In the genomic region with DNA sequence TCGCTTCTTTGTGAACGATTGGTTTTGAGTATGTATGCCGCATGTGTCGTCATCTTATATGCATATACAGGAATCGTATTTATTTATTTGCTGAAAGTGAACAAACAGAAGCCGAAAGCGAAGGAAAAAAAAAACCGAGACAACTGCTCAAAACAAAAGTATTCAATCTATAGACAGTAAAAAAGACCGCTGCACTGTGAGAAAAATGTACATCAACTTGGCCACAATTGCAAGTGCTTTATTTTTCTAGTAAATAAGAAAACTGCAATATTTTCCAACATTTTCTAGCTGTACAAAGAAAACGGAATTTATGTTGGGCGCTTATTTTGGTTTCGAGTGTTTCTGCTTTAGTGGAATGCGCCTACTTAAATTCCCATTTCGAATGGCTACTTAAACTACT, we compare ENCODE assay signal across 1 fruit fly cellular context.
TF ChIP-seq lines count a peak whose summit lies in the region.

No protein-coding gene starts in this region.

TF ChIP-seq in whole organism, embryonic, 481 proteins besides CTCF, POLR2A, EP300 and RAD21 (continued from another document):
- no peak for TF ChIP-seq CG32767 (GFP tag; IDR thresholded peaks at IDR 0.05; lab: Robert Waterston, UW)
- TF ChIP-seq CG7963 (GFP tag; IDR thresholded peaks at IDR 0.05; lab: Robert Waterston, UW; ENCODE audit: partially characterized antibody): no peak
- no peak for TF ChIP-seq tio (GFP tag; optimal IDR thresholded peaks at IDR 0.05; lab: Kevin White, UChicago)
- no peak for TF ChIP-seq CG43689 (GFP tag; IDR thresholded peaks at IDR 0.05; lab: Robert Waterston, UW)
- TF ChIP-seq CG15514 (GFP tag; optimal IDR thresholded peaks at IDR 0.05; lab: Kevin White, UChicago): no peak
- no peak for TF ChIP-seq btn (GFP tag; optimal IDR thresholded peaks at IDR 0.05; lab: Kevin White, UChicago)
- TF ChIP-seq trh (GFP tag; optimal IDR thresholded peaks at IDR 0.05; lab: Kevin White, UChicago): no peak
- TF ChIP-seq hb (GFP tag; IDR thresholded peaks at IDR 0.05; lab: Robert Waterston, UW; ENCODE audit: partially characterized antibody): no peak
- TF ChIP-seq CG4820 (GFP tag; optimal IDR thresholded peaks at IDR 0.05; lab: Kevin White, UChicago): no peak
- TF ChIP-seq Mes4 (GFP tag; optimal IDR thresholded peaks at IDR 0.05; lab: Kevin White, UChicago): no peak
- no peak for TF ChIP-seq Taf1 (GFP tag; IDR thresholded peaks at IDR 0.05; lab: Robert Waterston, UW)
- TF ChIP-seq Med (GFP tag; lab: Kevin White, UChicago): no peak
- no peak for TF ChIP-seq p53 (GFP tag; optimal IDR thresholded peaks at IDR 0.05; lab: Kevin White, UChicago)
- no peak for TF ChIP-seq Dfd (GFP tag; optimal IDR thresholded peaks at IDR 0.05; lab: Kevin White, UChicago)
- TF ChIP-seq CG11093 (GFP tag; IDR thresholded peaks at IDR 0.05; lab: Robert Waterston, UW): no peak
- TF ChIP-seq exex (tag; optimal IDR thresholded peaks at IDR 0.05; lab: Kevin White, UChicago): no peak
- no peak for TF ChIP-seq CG7987 (GFP tag; optimal IDR thresholded peaks at IDR 0.05; lab: Kevin White, UChicago)
- no peak for TF ChIP-seq CG18599 (GFP tag; optimal IDR thresholded peaks at IDR 0.05; lab: Kevin White, UChicago)
- TF ChIP-seq pnt (GFP tag; optimal IDR thresholded peaks at IDR 0.05; lab: Kevin White, UChicago): peak; percentile 5
- TF ChIP-seq Chrac-16 (GFP tag; optimal IDR thresholded peaks at IDR 0.05; lab: Kevin White, UChicago): no peak
- TF ChIP-seq CG8765 (GFP tag; IDR thresholded peaks at IDR 0.05; lab: Robert Waterston, UW): no peak
- TF ChIP-seq ssp (GFP tag; IDR thresholded peaks at IDR 0.05; lab: Robert Waterston, UW): no peak
- TF ChIP-seq GATAe (GFP tag; conservative IDR thresholded peaks at IDR 0.05; lab: Robert Waterston, UW): no peak
- TF ChIP-seq Hsf (GFP tag; optimal IDR thresholded peaks at IDR 0.05; lab: Kevin White, UChicago): no peak
- no peak for TF ChIP-seq inv (GFP tag; IDR thresholded peaks at IDR 0.05; lab: Robert Waterston, UW; ENCODE audit: partially characterized antibody)
- no peak for TF ChIP-seq bowl (GFP tag; IDR thresholded peaks at IDR 0.05; lab: Robert Waterston, UW)
- no peak for TF ChIP-seq CG13775 (GFP tag; optimal IDR thresholded peaks at IDR 0.05; lab: Kevin White, UChicago)
- TF ChIP-seq gfzf (GFP tag; optimal IDR thresholded peaks at IDR 0.05; lab: Kevin White, UChicago): no peak
- TF ChIP-seq CG31224 (GFP tag; IDR thresholded peaks at IDR 0.05; lab: Robert Waterston, UW): no peak
- TF ChIP-seq tgo (GFP tag; IDR thresholded peaks at IDR 0.05; lab: Robert Waterston, UW): 0 out of 3 replicates have a peak, but pooled peaks have one; percentile 15
- no peak for TF ChIP-seq grau (tag; optimal IDR thresholded peaks at IDR 0.05; lab: Kevin White, UChicago)
- no peak for TF ChIP-seq nom (GFP tag; optimal IDR thresholded peaks at IDR 0.05; lab: Kevin White, UChicago)
- 0 out of 2 replicates have a peak, but pooled peaks have one; percentile 7 for TF ChIP-seq stc (GFP tag; IDR thresholded peaks at IDR 0.05; lab: Robert Waterston, UW)
- TF ChIP-seq CG7786 (GFP tag; optimal IDR thresholded peaks at IDR 0.05; lab: Kevin White, UChicago): no peak
- peak; percentile 14 for TF ChIP-seq CG10979 (tag; optimal IDR thresholded peaks at IDR 0.05; lab: Kevin White, UChicago)
- no peak for TF ChIP-seq CG4730 (GFP tag; IDR thresholded peaks at IDR 0.05; lab: Robert Waterston, UW)
- peak; percentile 1 for TF ChIP-seq CG9727 (GFP tag; optimal IDR thresholded peaks at IDR 0.05; lab: Kevin White, UChicago)
- peak; percentile 42 for TF ChIP-seq sd (tag; optimal IDR thresholded peaks at IDR 0.05; lab: Kevin White, UChicago)
- peak; percentile 39 for TF ChIP-seq Oli (tag; optimal IDR thresholded peaks at IDR 0.05; lab: Kevin White, UChicago)
- no peak for TF ChIP-seq ac (GFP tag; optimal IDR thresholded peaks at IDR 0.05; lab: Kevin White, UChicago)
- no peak for TF ChIP-seq CG10209 (GFP tag; optimal IDR thresholded peaks at IDR 0.05; lab: Kevin White, UChicago)
- no peak for TF ChIP-seq BEAF-32 (GFP tag; optimal IDR thresholded peaks at IDR 0.05; lab: Kevin White, UChicago)
- no peak for TF ChIP-seq CG10462 (GFP tag; optimal IDR thresholded peaks at IDR 0.05; lab: Kevin White, UChicago)
- no peak for TF ChIP-seq Bdp1 (GFP tag; optimal IDR thresholded peaks at IDR 0.05; lab: Kevin White, UChicago)
- TF ChIP-seq NfI (GFP tag; optimal IDR thresholded peaks at IDR 0.05; lab: Kevin White, UChicago): no peak
- TF ChIP-seq Abd-B (GFP tag; optimal IDR thresholded peaks at IDR 0.05; lab: Kevin White, UChicago): no peak
- no peak for TF ChIP-seq CG31365 (tag; optimal IDR thresholded peaks at IDR 0.05; lab: Kevin White, UChicago)
- TF ChIP-seq CG15269 (tag; optimal IDR thresholded peaks at IDR 0.05; lab: Kevin White, UChicago): peak; percentile 24
- TF ChIP-seq CG6683 (GFP tag; optimal IDR thresholded peaks at IDR 0.05; lab: Kevin White, UChicago): no peak
- TF ChIP-seq cwo (GFP tag; optimal IDR thresholded peaks at IDR 0.05; lab: Kevin White, UChicago): no peak
- TF ChIP-seq caup (GFP tag; optimal IDR thresholded peaks at IDR 0.05; lab: Kevin White, UChicago; ENCODE audit: severe bottlenecking): no peak
- TF ChIP-seq Bgb (GFP tag; IDR thresholded peaks at IDR 0.05; lab: Robert Waterston, UW; ENCODE audit: partially characterized antibody): no peak
- TF ChIP-seq Stat92E (GFP tag; optimal IDR thresholded peaks at IDR 0.05; lab: Kevin White, UChicago): no peak
- no peak for TF ChIP-seq NFAT (GFP tag; IDR thresholded peaks at IDR 0.05; lab: Robert Waterston, UW)
- no peak for TF ChIP-seq CG2129 (GFP tag; IDR thresholded peaks at IDR 0.05; lab: Robert Waterston, UW; ENCODE audit: partially characterized antibody)
- TF ChIP-seq CG6813 (GFP tag; optimal IDR thresholded peaks at IDR 0.05; lab: Kevin White, UChicago): no peak
- TF ChIP-seq fd64A (GFP tag; optimal IDR thresholded peaks at IDR 0.05; lab: Kevin White, UChicago): no peak
- no peak for TF ChIP-seq croc (GFP tag; conservative IDR thresholded peaks at IDR 0.05; lab: Robert Waterston, UW)
- TF ChIP-seq cato (GFP tag; optimal IDR thresholded peaks at IDR 0.05; lab: Kevin White, UChicago; ENCODE audit: borderline replicate concordance): no peak
- TF ChIP-seq Hey (tag; optimal IDR thresholded peaks at IDR 0.05; lab: Kevin White, UChicago): no peak
- TF ChIP-seq Aef1 (GFP tag; IDR thresholded peaks at IDR 0.05; lab: Robert Waterston, UW): no peak
- TF ChIP-seq NC2α (GFP tag; optimal IDR thresholded peaks at IDR 0.05; lab: Kevin White, UChicago): no peak
- no peak for TF ChIP-seq sr (GFP tag; IDR thresholded peaks at IDR 0.05; lab: Robert Waterston, UW)
- TF ChIP-seq CG1603 (tag; optimal IDR thresholded peaks at IDR 0.05; lab: Kevin White, UChicago): no peak
- TF ChIP-seq Ravus (GFP tag; IDR thresholded peaks at IDR 0.05; lab: Robert Waterston, UW): no peak
- no peak for TF ChIP-seq fru (optimal IDR thresholded peaks at IDR 0.05; lab: Kevin White, UChicago)
- TF ChIP-seq dimm (GFP tag; IDR thresholded peaks at IDR 0.05; lab: Robert Waterston, UW): no peak
- TF ChIP-seq CG3995 (GFP tag; optimal IDR thresholded peaks at IDR 0.05; lab: Kevin White, UChicago): no peak
- TF ChIP-seq esg (GFP tag; conservative IDR thresholded peaks at IDR 0.05; lab: Robert Waterston, UW): no peak
- TF ChIP-seq Hr3 (GFP tag; optimal IDR thresholded peaks at IDR 0.05; lab: Kevin White, UChicago): no peak
- no peak for TF ChIP-seq CG12155 (GFP tag; optimal IDR thresholded peaks at IDR 0.05; lab: Kevin White, UChicago)
- TF ChIP-seq Six4 (GFP tag; optimal IDR thresholded peaks at IDR 0.05; lab: Kevin White, UChicago): no peak
- no peak for TF ChIP-seq vvl (GFP tag; IDR thresholded peaks at IDR 0.05; lab: Robert Waterston, UW)
- peak; percentile 46 for TF ChIP-seq gem (tag; optimal IDR thresholded peaks at IDR 0.05; lab: Kevin White, UChicago)
- no peak for TF ChIP-seq Optix (GFP tag; IDR thresholded peaks at IDR 0.05; lab: Robert Waterston, UW)
- no peak for TF ChIP-seq mam (GFP tag; optimal IDR thresholded peaks at IDR 0.05; lab: Kevin White, UChicago)
- no peak for TF ChIP-seq lab (GFP tag; optimal IDR thresholded peaks at IDR 0.05; lab: Kevin White, UChicago)
- TF ChIP-seq Gug (GFP tag; IDR thresholded peaks at IDR 0.05; lab: Robert Waterston, UW): no peak
- no peak for TF ChIP-seq tx (GFP tag; optimal IDR thresholded peaks at IDR 0.05; lab: Kevin White, UChicago)
- TF ChIP-seq ase (GFP tag; IDR thresholded peaks at IDR 0.05; lab: Robert Waterston, UW): peak; percentile 28; the same call in 1 of the 3 replicates
- TF ChIP-seq chif (GFP tag; optimal IDR thresholded peaks at IDR 0.05; lab: Kevin White, UChicago): peak in 1 of 2 experiments; percentile 34
- TF ChIP-seq CG10267 (tag; optimal IDR thresholded peaks at IDR 0.05; lab: Kevin White, UChicago): no peak
- TF ChIP-seq pb (GFP tag; optimal IDR thresholded peaks at IDR 0.05; lab: Kevin White, UChicago): no peak
- TF ChIP-seq CG14860 (GFP tag; IDR thresholded peaks at IDR 0.05; lab: Robert Waterston, UW; ENCODE audit: partially characterized antibody): no peak
- no peak for TF ChIP-seq crp (GFP tag; optimal IDR thresholded peaks at IDR 0.05; lab: Kevin White, UChicago)
- no peak for TF ChIP-seq sens-2 (GFP tag; IDR thresholded peaks at IDR 0.05; lab: Robert Waterston, UW)
- no peak for TF ChIP-seq odd (GFP tag; optimal IDR thresholded peaks at IDR 0.05; lab: Kevin White, UChicago)
- no peak for TF ChIP-seq CG5180 (GFP tag; optimal IDR thresholded peaks at IDR 0.05; lab: Kevin White, UChicago)
- TF ChIP-seq CG9876 (GFP tag; optimal IDR thresholded peaks at IDR 0.05; lab: Kevin White, UChicago): no peak
- TF ChIP-seq her (GFP tag; optimal IDR thresholded peaks at IDR 0.05; lab: Kevin White, UChicago): no peak
- no peak for TF ChIP-seq danr (GFP tag; IDR thresholded peaks at IDR 0.05; lab: Robert Waterston, UW)
- no peak for TF ChIP-seq Eip74EF (GFP tag; optimal IDR thresholded peaks at IDR 0.05; lab: Kevin White, UChicago)
- no peak for TF ChIP-seq chn (GFP tag; optimal IDR thresholded peaks at IDR 0.05; lab: Kevin White, UChicago)
- TF ChIP-seq Dip3 (GFP tag; optimal IDR thresholded peaks at IDR 0.05; lab: Kevin White, UChicago): no peak
- TF ChIP-seq CG3838 (GFP tag; optimal IDR thresholded peaks at IDR 0.05; lab: Kevin White, UChicago): no peak
- no peak for TF ChIP-seq CG13123 (GFP tag; optimal IDR thresholded peaks at IDR 0.05; lab: Kevin White, UChicago)
- TF ChIP-seq CG7556 (GFP tag; optimal IDR thresholded peaks at IDR 0.05; lab: Kevin White, UChicago): no peak
- TF ChIP-seq Kr (GFP tag; optimal IDR thresholded peaks at IDR 0.05; lab: Kevin White, UChicago): no peak
- no peak for TF ChIP-seq Antp (GFP tag; optimal IDR thresholded peaks at IDR 0.05; lab: Kevin White, UChicago)
- TF ChIP-seq amos (GFP tag; IDR thresholded peaks at IDR 0.05; lab: Robert Waterston, UW; ENCODE audit: partially characterized antibody): no peak
- TF ChIP-seq Sry-δ (GFP tag; optimal IDR thresholded peaks at IDR 0.05; lab: Kevin White, UChicago): no peak
- TF ChIP-seq CG2678 (tag; optimal IDR thresholded peaks at IDR 0.05; lab: Kevin White, UChicago): peak; percentile 17
- peak; percentile 45; the same call in 1 of the 2 replicates for TF ChIP-seq CG17328 (GFP tag; IDR thresholded peaks at IDR 0.05; lab: Robert Waterston, UW)
- no peak for TF ChIP-seq CG6654 (GFP tag; optimal IDR thresholded peaks at IDR 0.05; lab: Kevin White, UChicago)
- TF ChIP-seq Xrp1 (GFP tag; IDR thresholded peaks at IDR 0.05; lab: Robert Waterston, UW): peak; percentile 42
- TF ChIP-seq CG6791 (GFP tag; IDR thresholded peaks at IDR 0.05; lab: Robert Waterston, UW; ENCODE audit: partially characterized antibody): no peak
- no peak for TF ChIP-seq Dek (tag; optimal IDR thresholded peaks at IDR 0.05; lab: Kevin White, UChicago)
- TF ChIP-seq CG14710 (tag; optimal IDR thresholded peaks at IDR 0.05; lab: Kevin White, UChicago): no peak
- TF ChIP-seq luna (GFP tag; optimal IDR thresholded peaks at IDR 0.05; lab: Kevin White, UChicago): no peak
- 0 out of 3 replicates have a peak, but pooled peaks have one; percentile 18 for TF ChIP-seq zfh1 (GFP tag; IDR thresholded peaks at IDR 0.05; lab: Robert Waterston, UW)
- TF ChIP-seq Lpt (GFP tag; optimal IDR thresholded peaks at IDR 0.05; lab: Kevin White, UChicago): no peak
- TF ChIP-seq ham (GFP tag; IDR thresholded peaks at IDR 0.05; lab: Robert Waterston, UW): no peak
- no peak for TF ChIP-seq B-H1 (GFP tag; IDR thresholded peaks at IDR 0.05; lab: Robert Waterston, UW)
- no peak for TF ChIP-seq az2 (GFP tag; optimal IDR thresholded peaks at IDR 0.05; lab: Kevin White, UChicago)
- TF ChIP-seq Doc2 (GFP tag; IDR thresholded peaks at IDR 0.05; lab: Robert Waterston, UW): no peak
- TF ChIP-seq ttk (GFP tag; IDR thresholded peaks at IDR 0.05; lab: Robert Waterston, UW): no peak
- no peak for TF ChIP-seq psq (GFP tag; optimal IDR thresholded peaks at IDR 0.05; lab: Kevin White, UChicago)
- TF ChIP-seq lov (optimal IDR thresholded peaks at IDR 0.05; lab: Kevin White, UChicago): no peak
- TF ChIP-seq lov (GFP tag; IDR thresholded peaks at IDR 0.05; lab: Robert Waterston, UW): no peak
- no peak for TF ChIP-seq CG8281 (tag; optimal IDR thresholded peaks at IDR 0.05; lab: Kevin White, UChicago)
- no peak for TF ChIP-seq CG4404 (GFP tag; IDR thresholded peaks at IDR 0.05; lab: Robert Waterston, UW)
- TF ChIP-seq zf30C (GFP tag; optimal IDR thresholded peaks at IDR 0.05; lab: Kevin White, UChicago): peak; percentile 46
- TF ChIP-seq CG31388 (GFP tag; optimal IDR thresholded peaks at IDR 0.05; lab: Kevin White, UChicago): no peak
- peak; percentile 42; the same call in 1 of the 2 replicates for TF ChIP-seq CG14441 (GFP tag; IDR thresholded peaks at IDR 0.05; lab: Robert Waterston, UW)
- TF ChIP-seq gro (GFP tag; optimal IDR thresholded peaks at IDR 0.05; lab: Kevin White, UChicago): no peak
- no peak for TF ChIP-seq fd102C (GFP tag; optimal IDR thresholded peaks at IDR 0.05; lab: Kevin White, UChicago)
- TF ChIP-seq sisA (GFP tag; IDR thresholded peaks at IDR 0.05; lab: Robert Waterston, UW): 0 out of 2 replicates have a peak, but pooled peaks have one; percentile 27
- TF ChIP-seq C15 (GFP tag; IDR thresholded peaks at IDR 0.05; lab: Robert Waterston, UW): no peak
- TF ChIP-seq CG15479 (GFP tag; optimal IDR thresholded peaks at IDR 0.05; lab: Kevin White, UChicago): no peak
- TF ChIP-seq CG6689 (GFP tag; IDR thresholded peaks at IDR 0.05; lab: Robert Waterston, UW): peak; percentile 29; the same call in 1 of the 2 replicates
- TF ChIP-seq CG4328 (GFP tag; optimal IDR thresholded peaks at IDR 0.05; lab: Kevin White, UChicago): no peak
- TF ChIP-seq repo (GFP tag; optimal IDR thresholded peaks at IDR 0.05; lab: Kevin White, UChicago): no peak
